Fruit fly (Drosophila melanogaster): Measurements from ENCODE around the gene ACXE.

DNA sequence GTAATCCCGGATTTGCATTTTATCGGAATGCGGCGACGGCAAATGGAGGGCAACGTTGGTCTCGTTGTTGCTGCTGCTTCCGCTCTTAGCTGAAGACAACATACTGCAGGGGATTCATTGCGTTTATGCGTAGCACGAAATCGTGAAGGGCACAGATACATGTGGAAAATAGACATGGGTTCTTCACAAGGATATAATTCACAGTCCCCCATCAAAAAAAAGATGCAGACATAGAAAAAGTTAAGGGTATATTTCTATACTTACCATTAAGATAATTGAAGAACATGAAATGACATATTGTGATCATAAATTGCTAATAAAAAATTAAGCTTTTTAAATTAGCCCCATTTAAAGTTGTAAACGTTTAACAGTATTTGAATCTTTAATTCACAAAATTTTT is 33.8 kb upstream of the ACXE start:
- TF ChIP-seq psq (GFP tag; optimal IDR thresholded peaks at IDR 0.05), result no peak
- TF ChIP-seq NFAT (GFP tag; IDR thresholded peaks at IDR 0.05), result no peak
- TF ChIP-seq Dfd (GFP tag; optimal IDR thresholded peaks at IDR 0.05), result no peak
- no peak for TF ChIP-seq seq (GFP tag; IDR thresholded peaks at IDR 0.05)
- TF ChIP-seq bowl (GFP tag; IDR thresholded peaks at IDR 0.05), result no peak
- TF ChIP-seq ems (GFP tag; optimal IDR thresholded peaks at IDR 0.05), result no peak
- TF ChIP-seq ham (GFP tag; IDR thresholded peaks at IDR 0.05), result no peak
- TF ChIP-seq B-H2 (GFP tag; optimal IDR thresholded peaks at IDR 0.05), result no peak
- no peak for TF ChIP-seq corto (GFP tag; optimal IDR thresholded peaks at IDR 0.05)
- no peak for TF ChIP-seq CG12071 (GFP tag; optimal IDR thresholded peaks at IDR 0.05)
- TF ChIP-seq Spps (tag; optimal IDR thresholded peaks at IDR 0.05), result no peak
- no peak for TF ChIP-seq Trl (optimal IDR thresholded peaks at IDR 0.05)
- no peak for TF ChIP-seq Trl (GFP tag; optimal IDR thresholded peaks at IDR 0.05)
- no peak for TF ChIP-seq Adf1 (GFP tag; IDR thresholded peaks at IDR 0.05)
- no peak for TF ChIP-seq CG8281 (tag; optimal IDR thresholded peaks at IDR 0.05)

All from whole organism, embryonic.